Worm (Caenorhabditis elegans): Measurements from ENCODE around the gene R53.4.

R53.4 gene

DNA sequence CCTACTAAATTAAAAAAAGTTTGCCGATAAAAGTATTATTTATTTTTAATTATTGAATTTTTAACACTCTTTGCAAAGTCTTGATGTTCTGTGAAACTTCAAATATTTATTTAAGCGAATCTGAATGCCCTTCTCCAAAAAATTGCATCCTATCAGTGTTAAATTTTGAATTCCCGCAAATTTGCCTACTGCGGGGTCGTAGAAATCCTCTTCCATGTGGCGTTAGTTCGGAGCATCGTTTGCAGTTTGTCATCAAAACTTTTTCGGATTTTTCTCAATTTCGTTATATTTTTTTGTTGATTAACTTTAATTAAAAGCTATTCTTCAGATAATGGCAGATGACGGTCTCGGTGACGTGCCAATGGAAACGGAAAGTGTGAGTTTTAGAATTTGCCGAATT is 27.4 kb downstream of the R53.4 start, which contains the start of gene ufd-3 (continued):
- peak; percentile 75 for TF ChIP-seq ekl-4 (GFP tag; IDR thresholded peaks at IDR 0.05)
- no peak for TF ChIP-seq lag-1 (GFP tag; IDR thresholded peaks at IDR 0.05)
- TF ChIP-seq bed-1 (GFP tag; IDR thresholded peaks at IDR 0.05): no peak
- peak; percentile 5 for TF ChIP-seq snpc-4 (GFP tag; optimal IDR thresholded peaks at IDR 0.05)
- TF ChIP-seq snpc-4 (tag; optimal IDR thresholded peaks at IDR 0.05): peak; percentile 9 to 34 (median 24)
- 0 out of 2 replicates have a peak, but pooled peaks have one; percentile 30 for TF ChIP-seq lir-1 (GFP tag; conservative IDR thresholded peaks at IDR 0.05)
- TF ChIP-seq him-1 (tag; optimal IDR thresholded peaks at IDR 0.05): peak; percentile 46
- TF ChIP-seq F49E8.2 (tag; optimal IDR thresholded peaks at IDR 0.05; ENCODE audit: insufficient read depth): no peak
- TF ChIP-seq lin-35 (GFP tag; optimal IDR thresholded peaks at IDR 0.05): peak; percentile 40 to 96 (median 44)
- peak; percentile 72 for TF ChIP-seq K12H6.12 (tag; optimal IDR thresholded peaks at IDR 0.05)
- peak; percentile 64 for TF ChIP-seq athp-1 (tag; optimal IDR thresholded peaks at IDR 0.05)
- peak; percentile 65; the same call in 1 of the 2 replicates for TF ChIP-seq ztf-25 (GFP tag; IDR thresholded peaks at IDR 0.05)
- TF ChIP-seq dpl-1 (GFP tag; optimal IDR thresholded peaks at IDR 0.05): peak; percentile 91
- 0 out of 2 replicates have a peak, but pooled peaks have one; percentile 9 for TF ChIP-seq Y79H2A.3 (GFP tag; conservative IDR thresholded peaks at IDR 0.05)
- TF ChIP-seq F39B2.1 (GFP tag; IDR thresholded peaks at IDR 0.05): no peak
- peak; percentile 53 for TF ChIP-seq xnd-1 (tag; optimal IDR thresholded peaks at IDR 0.05)
- TF ChIP-seq F22D6.2 (tag; optimal IDR thresholded peaks at IDR 0.05): peak; percentile 37
- TF ChIP-seq mes-4 (tag; optimal IDR thresholded peaks at IDR 0.05): no peak
- no peak for TF ChIP-seq zim-3 (tag; optimal IDR thresholded peaks at IDR 0.05)
- TF ChIP-seq let-607 (tag; optimal IDR thresholded peaks at IDR 0.05): peak in 1 of 2 experiments; percentile 33
- no peak; the same call in 1 of the 2 replicates for TF ChIP-seq let-526 (GFP tag; IDR thresholded peaks at IDR 0.05)
- TF ChIP-seq ceh-79 (tag; optimal IDR thresholded peaks at IDR 0.05): no peak
- peak; percentile 15 for TF ChIP-seq hrde-1 (tag; optimal IDR thresholded peaks at IDR 0.05; ENCODE audit: borderline replicate concordance)
- TF ChIP-seq mel-28 (tag; optimal IDR thresholded peaks at IDR 0.05; ENCODE audit: borderline replicate concordance): no peak

DNA sequence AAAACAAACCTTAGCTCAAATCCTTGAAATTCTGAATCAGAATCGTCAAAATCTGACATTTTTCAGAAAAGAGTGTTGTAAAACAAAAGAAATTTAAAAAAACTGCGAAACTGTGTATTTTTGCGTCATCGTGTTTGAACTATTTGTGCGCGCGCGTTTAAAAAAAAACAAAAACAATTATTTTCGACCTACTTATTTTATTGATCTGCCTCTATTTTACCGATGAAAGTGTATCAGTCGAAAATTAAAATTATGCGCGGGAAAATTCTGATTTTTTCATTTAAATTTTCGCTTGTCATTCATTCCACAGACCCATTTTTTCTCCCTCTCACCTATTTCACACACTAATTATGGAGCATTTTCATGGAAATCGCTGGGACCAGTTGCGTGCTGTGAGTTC is 29.0 kb downstream of the R53.4 start, which contains the start of the genes C05C10.7 and C05C10.5:
Gene C05C10.7, minus strand, starts transcription at position 95 of the 400 bp plus-strand sequence.
Gene C05C10.5, plus strand, starts transcription at position 164 of the 400 bp plus-strand sequence.
- TF ChIP-seq lin-40 (tag; optimal IDR thresholded peaks at IDR 0.05): no peak
- no peak for TF ChIP-seq nfya-1 (tag; optimal IDR thresholded peaks at IDR 0.05; ENCODE audit: borderline replicate concordance, insufficient read depth)
- TF ChIP-seq ccch-3 (GFP tag; optimal IDR thresholded peaks at IDR 0.05): no peak
- TF ChIP-seq cebp-1 (GFP tag; IDR thresholded peaks at IDR 0.05): no peak
- no peak for TF ChIP-seq cebp-1 (tag; optimal IDR thresholded peaks at IDR 0.05)
- no peak for TF ChIP-seq mes-4 (tag; optimal IDR thresholded peaks at IDR 0.05)
- TF ChIP-seq Y95B8A.8 (GFP tag; IDR thresholded peaks at IDR 0.05): peak; percentile 76; the same call in 1 of the 2 replicates
- TF ChIP-seq F23B12.7 (tag; optimal IDR thresholded peaks at IDR 0.05; ENCODE audit: insufficient read depth): no peak
- TF ChIP-seq bed-2 (GFP tag; IDR thresholded peaks at IDR 0.05): no peak
- TF ChIP-seq mcd-1 (GFP tag; IDR thresholded peaks at IDR 0.05): peak; percentile 13; the same call in 1 of the 2 replicates
- no peak for TF ChIP-seq pha-4 (tag; optimal IDR thresholded peaks at IDR 0.05)
- no peak for TF ChIP-seq aptf-2 (GFP tag; conservative IDR thresholded peaks at IDR 0.05)
- no peak for TF ChIP-seq T26A5.8 (tag; optimal IDR thresholded peaks at IDR 0.05)
- TF ChIP-seq rcor-1 (GFP tag; IDR thresholded peaks at IDR 0.05): peak; percentile 46; the same call in 1 of the 2 replicates
- peak; percentile 43; the same call in 1 of the 2 replicates for TF ChIP-seq hmg-1.2 (GFP tag; IDR thresholded peaks at IDR 0.05)
- no peak for TF ChIP-seq B0035.1 (tag; optimal IDR thresholded peaks at IDR 0.05)
- TF ChIP-seq ZK185.1 (tag; optimal IDR thresholded peaks at IDR 0.05; ENCODE audit: poor library complexity, severe bottlenecking): no peak
- peak; percentile 88 for TF ChIP-seq snpc-3.4 (tag; optimal IDR thresholded peaks at IDR 0.05)
- peak; percentile 57 for TF ChIP-seq dox-1 (GFP tag; IDR thresholded peaks at IDR 0.05)
- no peak for TF ChIP-seq snpc-1.1 (tag; optimal IDR thresholded peaks at IDR 0.05; ENCODE audit: insufficient read depth)
- peak; percentile 75 for TF ChIP-seq madf-3 (GFP tag; IDR thresholded peaks at IDR 0.05)
- no peak for TF ChIP-seq egl-18 (GFP tag; IDR thresholded peaks at IDR 0.05)
- no peak for TF ChIP-seq F37B4.10 (GFP tag; IDR thresholded peaks at IDR 0.05)
- peak; percentile 90 for TF ChIP-seq lin-54 (GFP tag; optimal IDR thresholded peaks at IDR 0.05)

Data from whole organism, young adult.